Fruit fly (Drosophila melanogaster) whole organism, wandering third instar larva: ENCODE measurements around the gene Pgant35A.

Experiments
- Abd-B ChIP-seq: fragments of >200 bp; optimal IDR thresholded peaks from 2 replicates; lab custom pipeline; 2017; ENCODE audit warnings: missing biosample characterization, missing genetic modification characterization
- CG9705 ChIP-seq: fragments of 200-800 bp; sonication (Bioruptor generic); optimal IDR thresholded peaks from 2 replicates; lab custom pipeline; 2018; ENCODE audit warnings: missing biosample characterization, mild to moderate bottlenecking, missing genetic modification characterization
- CrebA ChIP-seq: fragments of 200-800 bp; sonication (Bioruptor generic); optimal IDR thresholded peaks from 2 replicates; lab custom pipeline; 2016; ENCODE audit warnings: missing biosample characterization, mild to moderate bottlenecking, missing genetic modification characterization, borderline replicate concordance
- Hr78 ChIP-seq: fragments of >200 bp; optimal IDR thresholded peaks from 2 replicates; lab custom pipeline; 2017; ENCODE audit warnings: missing biosample characterization, missing genetic modification characterization
- Myc ChIP-seq: fragments of >200 bp; optimal IDR thresholded peaks from 2 replicates; lab custom pipeline; 2017
- br ChIP-seq: fragments of 200-800 bp; sonication (Bioruptor generic); optimal IDR thresholded peaks from 2 replicates; lab custom pipeline; 2016; ENCODE audit warnings: missing biosample characterization, missing genetic modification characterization
- brk ChIP-seq: fragments of 200-800 bp; sonication (Bioruptor generic); optimal IDR thresholded peaks from 2 replicates; lab custom pipeline; 2016; ENCODE audit warnings: missing biosample characterization, mild to moderate bottlenecking, missing genetic modification characterization
- fru ChIP-seq: fragments of 200-800 bp; sonication (Bioruptor generic); optimal IDR thresholded peaks from 3 replicates; lab custom pipeline; 2016; ENCODE audit warnings: missing biosample characterization, mild to moderate bottlenecking, missing genetic modification characterization
- h ChIP-seq: fragments of 200-800 bp; sonication (Bioruptor generic); optimal IDR thresholded peaks from 3 replicates; lab custom pipeline; 2016; ENCODE audit warnings: missing biosample characterization, mild to moderate bottlenecking, missing genetic modification characterization
- pan ChIP-seq: fragments of >200 bp; optimal IDR thresholded peaks from 2 replicates; lab custom pipeline; 2017
- psq ChIP-seq: fragments of 200-800 bp; sonication (Bioruptor generic); optimal IDR thresholded peaks from 3 replicates; lab custom pipeline; 2017; ENCODE audit warnings: missing biosample characterization, mild to moderate bottlenecking, missing genetic modification characterization, moderate library complexity
- tai ChIP-seq: sonication (Bioruptor generic); optimal IDR thresholded peaks from 2 replicates; lab custom pipeline; 2016; ENCODE audit warnings: missing biosample characterization, missing genetic modification characterization
- usp ChIP-seq: fragments of >200 bp; optimal IDR thresholded peaks from 2 replicates; lab custom pipeline; 2017; ENCODE audit warnings: missing biosample characterization, missing genetic modification characterization
- woc ChIP-seq: sonication (Bioruptor generic); optimal IDR thresholded peaks from 2 replicates; lab custom pipeline; 2016; ENCODE audit warnings: missing biosample characterization, mild to moderate bottlenecking, missing genetic modification characterization

- no peak for TF ChIP-seq woc (GFP tag; lab: Kevin White, UChicago)
- TF ChIP-seq Hr78 (GFP tag; lab: Kevin White, UChicago), result no peak
- TF ChIP-seq br, result no peak
- TF ChIP-seq brk, result no peak
- TF ChIP-seq pan (lab: Kevin White, UChicago), result no peak
- no peak for TF ChIP-seq usp (GFP tag; lab: Kevin White, UChicago)
- TF ChIP-seq psq, result no peak
- TF ChIP-seq fru, result no peak
- no peak for TF ChIP-seq CrebA (GFP tag; lab: Kevin White, UChicago)
- no peak for TF ChIP-seq tai
- TF ChIP-seq CG9705 (GFP tag; lab: Kevin White, UChicago), result no peak
- TF ChIP-seq Myc, result no peak
- no peak for TF ChIP-seq h (GFP tag; lab: Kevin White, UChicago)
- no peak for TF ChIP-seq Abd-B (GFP tag; lab: Kevin White, UChicago)
Observed at dm6 chr2L:14408383-14409004, 49.4 kb downstream of the Pgant35A start.
